Worm (Caenorhabditis elegans): ENCODE measurements around the gene unc-116.
A peak's percentile ranks its signal among the peaks of the same experiment; 100 is the strongest.

The unc-116 gene

DNA sequence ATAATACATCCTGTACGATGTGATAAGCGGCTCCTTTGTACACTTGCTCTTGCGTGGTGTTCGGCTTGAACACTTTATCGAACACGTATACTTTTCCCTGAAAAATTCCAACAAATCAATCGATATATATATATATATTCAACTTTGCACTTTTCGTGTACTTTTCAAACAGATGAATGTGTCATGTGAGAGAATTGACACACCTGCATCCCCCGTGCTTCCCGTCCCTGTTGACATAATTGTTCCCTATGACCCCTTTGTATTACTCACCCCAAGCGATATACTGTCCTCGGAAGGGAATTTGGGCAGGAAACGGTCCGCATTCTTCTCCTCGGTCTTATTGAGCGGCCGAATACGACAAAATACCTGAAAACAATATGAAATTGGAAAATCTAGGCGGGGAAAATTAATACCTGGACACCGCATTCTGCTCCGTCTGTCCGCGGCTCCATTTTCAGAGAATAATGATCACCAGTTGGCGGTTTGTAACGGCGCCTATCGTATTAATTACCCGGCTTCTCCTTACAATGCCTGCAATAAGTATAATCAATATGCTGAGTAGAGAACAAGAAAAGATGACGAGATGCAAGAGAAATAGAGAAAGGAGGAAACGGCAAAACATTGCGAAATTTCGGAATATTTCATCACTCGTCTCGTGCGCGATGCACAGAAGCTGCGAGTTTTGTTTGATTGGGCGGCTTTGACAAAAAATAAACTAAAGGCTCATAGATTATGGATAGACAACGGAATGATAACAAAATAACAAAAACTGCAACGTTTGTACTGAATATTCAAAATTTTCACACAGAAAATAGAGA lies at the start of gene unc-116:
Gene unc-116, minus strand, starts transcription at position 531 of the 818 bp plus-strand sequence.
- TF ChIP-seq mls-2 (tag; optimal IDR thresholded peaks at IDR 0.05), result no peak
- TF ChIP-seq elt-3 (tag; optimal IDR thresholded peaks at IDR 0.05), result peak; percentile 13
- peak; percentile 78 for TF ChIP-seq pha-4 (tag; optimal IDR thresholded peaks at IDR 0.05)
- TF ChIP-seq ham-2 (GFP tag; optimal IDR thresholded peaks at IDR 0.05), result peak; percentile 11
- TF ChIP-seq nhr-237 (tag; optimal IDR thresholded peaks at IDR 0.05), result peak; percentile 69
- TF ChIP-seq ces-1 (GFP tag; optimal IDR thresholded peaks at IDR 0.05), result peak; percentile 50

DNA sequence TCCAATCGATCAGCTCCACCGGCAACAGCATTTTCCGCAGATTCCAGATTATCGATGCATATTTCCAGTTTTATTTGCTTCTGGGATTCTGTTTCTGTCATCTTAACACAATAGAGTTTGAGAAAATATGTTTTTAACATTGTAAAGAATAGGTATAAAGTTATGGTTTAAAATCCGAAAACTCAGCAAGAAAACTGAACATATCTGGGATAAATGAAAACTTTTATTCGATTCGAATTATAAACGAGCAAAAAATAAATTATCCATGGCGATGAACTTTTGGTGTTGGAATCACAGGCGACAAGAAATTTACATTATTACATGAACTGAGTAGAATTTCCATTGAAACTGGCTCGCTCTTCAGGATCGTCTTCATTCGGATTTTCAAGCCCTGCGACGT lies 48.5 kb upstream of the unc-116 start, which contains the start of gene cutc-1:
Gene cutc-1, minus strand, starts transcription at position 101 of the 400 bp plus-strand sequence.
- TF ChIP-seq nhr-12 (tag; optimal IDR thresholded peaks at IDR 0.05) (no peak), sem-2 (GFP tag; optimal IDR thresholded peaks at IDR 0.05) (no peak), lin-32 (GFP tag; optimal IDR thresholded peaks at IDR 0.05) (no peak), nhr-76 (tag; optimal IDR thresholded peaks at IDR 0.05) (no peak), drap-1 (GFP tag; optimal IDR thresholded peaks at IDR 0.05) (no peak), ceh-43 (GFP tag; optimal IDR thresholded peaks at IDR 0.05) (no peak), unc-62 (GFP tag; optimal IDR thresholded peaks at IDR 0.05) (no peak), bed-3 (GFP tag; optimal IDR thresholded peaks at IDR 0.05) (no peak), flh-1 (GFP tag; optimal IDR thresholded peaks at IDR 0.05) (no peak), ztf-11 (tag; optimal IDR thresholded peaks at IDR 0.05) (no peak), sptf-1 (tag; optimal IDR thresholded peaks at IDR 0.05) (no peak), mab-5 (tag; optimal IDR thresholded peaks at IDR 0.05) (no peak)

DNA sequence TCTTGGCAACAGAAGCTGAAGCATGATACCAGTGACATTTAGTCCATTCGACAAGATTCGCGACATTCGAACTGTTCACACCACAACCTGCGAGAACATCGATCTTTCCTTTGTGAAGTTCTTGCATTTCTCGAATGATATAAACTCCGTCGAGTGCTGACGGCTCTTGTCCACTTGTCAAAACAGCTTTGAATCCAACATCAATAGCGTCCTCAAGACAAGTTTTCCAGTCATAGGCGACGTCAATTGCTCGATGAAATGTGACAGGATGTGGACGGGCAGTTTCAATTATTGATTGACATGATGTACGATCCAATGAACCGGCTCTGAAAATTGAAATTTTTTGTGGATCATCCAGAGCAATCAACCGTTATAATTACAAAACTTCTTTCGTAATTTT lies 47.7 kb upstream of the unc-116 start:
- TF ChIP-seq nhr-76 (tag; optimal IDR thresholded peaks at IDR 0.05) (no peak), cnd-1 (tag; optimal IDR thresholded peaks at IDR 0.05) (no peak), bed-3 (GFP tag; optimal IDR thresholded peaks at IDR 0.05) (no peak), ceh-83 (GFP tag; optimal IDR thresholded peaks at IDR 0.05) (no peak), blmp-1 (tag; optimal IDR thresholded peaks at IDR 0.05) (no peak), snpc-4 (tag; optimal IDR thresholded peaks at IDR 0.05) (no peak), lsy-2 (tag; optimal IDR thresholded peaks at IDR 0.05) (no peak), ztf-11 (tag; optimal IDR thresholded peaks at IDR 0.05) (no peak), sem-2 (GFP tag; optimal IDR thresholded peaks at IDR 0.05) (no peak), nhr-2 (tag; optimal IDR thresholded peaks at IDR 0.05) (no peak), elt-1 (tag; optimal IDR thresholded peaks at IDR 0.05; ENCODE audit: borderline replicate concordance, insufficient read depth) (no peak)

DNA sequence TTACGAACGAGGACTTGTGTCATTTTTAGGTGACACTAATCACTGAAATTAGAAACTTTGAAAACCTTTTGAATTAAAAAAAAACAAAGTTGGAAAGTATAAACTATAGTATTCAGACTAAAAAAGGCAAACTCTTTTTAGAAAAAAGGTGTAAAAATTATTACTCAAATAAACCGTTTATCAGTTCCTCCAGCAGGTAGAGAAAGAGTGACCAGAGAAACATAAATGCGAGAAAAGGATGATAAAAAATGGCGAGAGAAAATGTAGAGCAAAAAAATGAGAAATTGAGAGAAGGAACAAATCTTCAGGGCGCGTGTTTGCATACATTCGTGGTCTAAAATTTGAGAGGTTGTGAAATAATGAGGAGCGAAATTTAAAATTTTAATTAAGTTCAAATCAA lies 46.9 kb upstream of the unc-116 start, which contains the start of gene lap-1:
Gene lap-1, minus strand, starts transcription at position 42 of the 400 bp plus-strand sequence.
- no peak for TF ChIP-seq pha-4 (tag; optimal IDR thresholded peaks at IDR 0.05)
- TF ChIP-seq flh-1 (GFP tag; optimal IDR thresholded peaks at IDR 0.05), result no peak
- no peak for TF ChIP-seq unc-62 (GFP tag; optimal IDR thresholded peaks at IDR 0.05)
- no peak for TF ChIP-seq snpc-4 (tag; optimal IDR thresholded peaks at IDR 0.05)
- no peak for TF ChIP-seq ztf-11 (tag; optimal IDR thresholded peaks at IDR 0.05)
- no peak for TF ChIP-seq mab-5 (tag; optimal IDR thresholded peaks at IDR 0.05)
- TF ChIP-seq hlh-1 (tag; optimal IDR thresholded peaks at IDR 0.05), result no peak
- no peak for TF ChIP-seq drap-1 (GFP tag; optimal IDR thresholded peaks at IDR 0.05)
- no peak for TF ChIP-seq nhr-12 (tag; optimal IDR thresholded peaks at IDR 0.05)
- no peak for TF ChIP-seq mep-1 (tag; optimal IDR thresholded peaks at IDR 0.05)
- no peak for TF ChIP-seq sem-2 (GFP tag; optimal IDR thresholded peaks at IDR 0.05)
- TF ChIP-seq blmp-1 (tag; optimal IDR thresholded peaks at IDR 0.05), result no peak
- no peak for TF ChIP-seq sptf-1 (tag; optimal IDR thresholded peaks at IDR 0.05)
- no peak for TF ChIP-seq lin-13 (tag; optimal IDR thresholded peaks at IDR 0.05)
- TF ChIP-seq tbx-8 (GFP tag; optimal IDR thresholded peaks at IDR 0.05), result no peak

DNA sequence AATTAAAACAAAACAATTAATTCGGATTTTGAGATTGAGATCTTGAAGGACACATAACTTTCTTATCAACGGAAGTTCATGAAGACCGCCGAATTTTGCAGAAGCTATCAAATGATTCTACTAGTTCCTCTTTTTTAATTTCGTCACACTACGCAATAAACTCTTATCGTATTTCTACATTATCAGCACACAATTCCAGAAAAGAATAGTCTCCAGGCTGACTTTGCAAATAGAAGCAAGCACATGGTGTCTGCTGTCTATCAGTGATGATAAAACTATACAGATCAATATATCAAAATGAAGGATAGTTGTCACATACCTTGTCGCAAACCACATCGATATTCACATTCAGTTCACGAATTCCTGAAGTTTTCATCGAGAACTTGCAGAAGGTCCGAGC lies 45.5 kb upstream of the unc-116 start:
- TF ChIP-seq nhr-2 (tag; optimal IDR thresholded peaks at IDR 0.05), result no peak
- TF ChIP-seq lin-13 (tag; optimal IDR thresholded peaks at IDR 0.05), result no peak

Measured in whole organism, mixed stage, embryonic.